Worm (Caenorhabditis elegans): ENCODE data around the gene C37H5.5.

DNA sequence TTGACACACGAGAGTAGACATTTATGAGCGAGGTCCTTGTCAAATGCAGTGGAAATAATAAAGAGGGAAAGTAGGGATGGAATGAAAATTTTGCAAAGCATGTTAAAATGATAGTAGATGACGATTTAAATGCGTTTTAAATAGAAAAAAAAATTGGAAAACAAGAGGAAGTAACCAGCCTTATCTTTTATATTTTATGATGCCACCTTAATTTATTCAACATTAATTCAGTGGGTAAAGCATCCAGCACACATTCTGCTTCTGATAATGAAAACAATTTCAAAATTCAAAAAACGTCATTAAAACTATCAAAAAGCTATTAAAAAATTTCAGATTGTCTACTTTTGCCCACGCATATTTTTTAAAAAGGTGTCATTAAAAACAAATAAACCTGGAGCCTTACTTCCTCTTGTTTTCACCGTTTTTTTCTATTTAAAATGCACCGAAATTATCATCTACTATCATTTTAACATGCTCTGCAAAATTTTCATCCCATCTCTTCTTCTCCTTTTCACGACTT is 41.8 kb upstream of the C37H5.5 start, which contains the start of the genes Y60C6A.2 and Y60C6A.3:
- no peak for TF ChIP-seq mec-3 (tag; optimal IDR thresholded peaks at IDR 0.05; ENCODE audit: borderline replicate concordance)
- no peak for TF ChIP-seq hlh-30 (tag; optimal IDR thresholded peaks at IDR 0.05; ENCODE audit: insufficient read depth)
- TF ChIP-seq tbx-2 (tag; optimal IDR thresholded peaks at IDR 0.05): no peak
- no peak for TF ChIP-seq syd-9 (tag; optimal IDR thresholded peaks at IDR 0.05)
- no peak for TF ChIP-seq lin-11 (tag; optimal IDR thresholded peaks at IDR 0.05)
- no peak for TF ChIP-seq fkh-10 (GFP tag; optimal IDR thresholded peaks at IDR 0.05)
- no peak for TF ChIP-seq ceh-34 (tag; optimal IDR thresholded peaks at IDR 0.05)
- TF ChIP-seq ama-1 (optimal IDR thresholded peaks at IDR 0.05): no peak
- no peak for TF ChIP-seq sox-2 (GFP tag; IDR thresholded peaks at IDR 0.05)
- no peak for TF ChIP-seq zip-5 (tag; optimal IDR thresholded peaks at IDR 0.05)
- TF ChIP-seq ets-4 (tag; optimal IDR thresholded peaks at IDR 0.05): no peak
- TF ChIP-seq ceh-31 (tag; optimal IDR thresholded peaks at IDR 0.05): no peak
- no peak for TF ChIP-seq npax-4 (tag; optimal IDR thresholded peaks at IDR 0.05)

Data from whole organism, late embryonic.